Worm (Caenorhabditis elegans): ENCODE results near the gene sysm-1.
A peak's percentile ranks its signal among the peaks of the same experiment; 100 is the strongest.

The sysm-1 gene

DNA sequence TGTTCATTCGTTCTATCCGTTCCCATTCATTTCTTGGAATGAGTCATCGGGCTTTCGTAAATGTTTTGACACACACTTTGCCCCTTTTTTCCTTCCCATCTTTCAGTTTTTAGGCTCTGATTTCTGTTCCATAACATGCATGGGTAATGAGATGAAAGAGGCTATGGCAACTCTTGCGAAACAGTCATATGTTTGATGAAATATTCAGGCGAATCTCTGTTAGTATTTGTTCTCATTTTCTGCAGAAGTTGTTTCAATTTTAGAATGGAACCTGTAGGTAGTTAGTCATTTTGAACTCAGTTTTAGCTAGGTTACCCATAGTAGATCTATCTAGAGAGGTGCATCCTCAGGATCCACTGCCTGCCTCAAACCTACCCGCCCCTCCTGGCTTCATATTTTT lies 32.0 kb upstream of the sysm-1 start:
- TF ChIP-seq C08G9.2 (tag; optimal IDR thresholded peaks at IDR 0.05) (no peak), syd-9 (tag; optimal IDR thresholded peaks at IDR 0.05) (no peak), ceh-18 (tag; optimal IDR thresholded peaks at IDR 0.05) (no peak), madf-2 (tag; optimal IDR thresholded peaks at IDR 0.05) (no peak), nhr-232 (tag; optimal IDR thresholded peaks at IDR 0.05) (no peak), ama-1 (optimal IDR thresholded peaks at IDR 0.05) (no peak)

DNA sequence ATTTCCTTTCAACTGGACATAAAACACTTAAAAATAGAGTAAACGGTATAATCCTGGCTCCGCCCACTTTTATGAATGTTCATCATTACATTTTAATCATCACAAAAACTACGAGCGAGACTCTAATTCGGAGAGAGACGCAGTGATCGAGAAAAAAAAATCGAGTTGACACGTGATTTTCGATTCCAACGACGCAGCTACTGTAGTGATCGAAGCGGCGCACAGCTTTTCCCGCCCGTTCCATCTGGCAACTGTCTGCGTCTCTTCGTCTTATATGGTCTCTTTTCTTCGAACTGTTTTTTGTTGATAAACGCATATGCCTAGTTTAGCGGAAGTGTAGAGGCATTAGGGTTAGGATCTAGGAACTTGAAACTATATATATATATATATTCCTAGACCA lies 30.8 kb upstream of the sysm-1 start:
- TF ChIP-seq ets-4 (tag; optimal IDR thresholded peaks at IDR 0.05) (no peak), ceh-30 (tag; optimal IDR thresholded peaks at IDR 0.05) (no peak), hlh-30 (tag; optimal IDR thresholded peaks at IDR 0.05; ENCODE audit: insufficient read depth) (peak; percentile 49), pag-3 (tag; optimal IDR thresholded peaks at IDR 0.05; ENCODE audit: borderline replicate concordance) (no peak)

DNA sequence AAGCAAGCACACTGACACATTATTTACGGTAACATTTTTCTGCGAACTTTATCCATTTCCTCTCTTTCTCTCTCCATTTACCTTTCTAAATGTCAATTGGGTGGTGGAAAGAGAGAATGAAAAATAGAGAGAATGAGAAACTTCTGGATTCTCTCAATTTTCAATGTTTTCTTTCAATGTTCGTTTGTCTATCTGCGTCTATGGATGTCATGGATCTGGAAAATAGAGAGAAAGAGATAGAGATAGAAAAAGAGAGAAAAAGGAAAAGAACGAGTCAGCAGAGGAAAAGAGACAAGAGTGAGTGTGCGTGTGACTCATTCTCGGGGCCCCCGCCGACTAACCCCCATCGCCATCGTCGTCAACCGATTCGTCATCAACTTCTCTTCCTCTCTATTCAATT lies 29.9 kb upstream of the sysm-1 start, which contains the start of gene jun-1:
Gene jun-1, plus strand, starts transcription at position 307 of the 400 bp plus-strand sequence.
- TF ChIP-seq nhr-232 (tag; optimal IDR thresholded peaks at IDR 0.05) (no peak), ets-4 (tag; optimal IDR thresholded peaks at IDR 0.05) (peak; percentile 65), mec-3 (tag; optimal IDR thresholded peaks at IDR 0.05; ENCODE audit: borderline replicate concordance) (no peak), hlh-15 (tag; optimal IDR thresholded peaks at IDR 0.05) (no peak), dve-1 (tag; optimal IDR thresholded peaks at IDR 0.05) (peak; percentile 72), ceh-18 (tag; optimal IDR thresholded peaks at IDR 0.05) (peak; percentile 80), sox-2 (GFP tag; IDR thresholded peaks at IDR 0.05) (no peak), ref-2 (tag; optimal IDR thresholded peaks at IDR 0.05) (peak; percentile 9), syd-9 (tag; optimal IDR thresholded peaks at IDR 0.05) (no peak), Y22D7AL.16 (tag; optimal IDR thresholded peaks at IDR 0.05) (no peak), T23F11.4 (GFP tag; optimal IDR thresholded peaks at IDR 0.05) (no peak), ceh-24 (tag; optimal IDR thresholded peaks at IDR 0.05) (no peak), ceh-34 (tag; optimal IDR thresholded peaks at IDR 0.05) (peak; percentile 19), rnt-1 (tag; optimal IDR thresholded peaks at IDR 0.05) (peak; percentile 55), tbx-7 (tag; optimal IDR thresholded peaks at IDR 0.05) (no peak), ceh-2 (tag; optimal IDR thresholded peaks at IDR 0.05) (no peak), ama-1 (optimal IDR thresholded peaks at IDR 0.05) (no peak), C08G9.2 (tag; optimal IDR thresholded peaks at IDR 0.05) (no peak), nfya-1 (tag; optimal IDR thresholded peaks at IDR 0.05) (peak; percentile 75), fax-1 (tag; optimal IDR thresholded peaks at IDR 0.05) (no peak), unc-3 (GFP tag; conservative IDR thresholded peaks at IDR 0.05) (no peak), unc-3 (tag; optimal IDR thresholded peaks at IDR 0.05) (no peak), pros-1 (tag; optimal IDR thresholded peaks at IDR 0.05) (peak; percentile 44), ahr-1 (tag; optimal IDR thresholded peaks at IDR 0.05) (no peak), pax-1 (tag; optimal IDR thresholded peaks at IDR 0.05) (no peak), unc-42 (tag; optimal IDR thresholded peaks at IDR 0.05) (peak; percentile 57), K09A11.1 (tag; optimal IDR thresholded peaks at IDR 0.05; ENCODE audit: insufficient read depth) (peak; percentile 46), odd-2 (tag; optimal IDR thresholded peaks at IDR 0.05) (no peak), gmeb-2 (tag; optimal IDR thresholded peaks at IDR 0.05) (no peak), unc-55 (GFP tag; optimal IDR thresholded peaks at IDR 0.05) (peak; percentile 64), F13H6.1 (tag; optimal IDR thresholded peaks at IDR 0.05) (no peak), hlh-8 (tag; optimal IDR thresholded peaks at IDR 0.05) (no peak), ceh-22 (tag; optimal IDR thresholded peaks at IDR 0.05) (no peak), C38D4.7 (GFP tag; optimal IDR thresholded peaks at IDR 0.05) (no peak), madf-2 (tag; optimal IDR thresholded peaks at IDR 0.05) (peak; percentile 18), ceh-31 (tag; optimal IDR thresholded peaks at IDR 0.05) (peak; percentile 71), che-1 (tag; optimal IDR thresholded peaks at IDR 0.05) (no peak), ceh-45 (GFP tag; IDR thresholded peaks at IDR 0.05) (no peak), ceh-19 (GFP tag; optimal IDR thresholded peaks at IDR 0.05) (no peak), hlh-30 (tag; optimal IDR thresholded peaks at IDR 0.05; ENCODE audit: insufficient read depth) (peak; percentile 61), pqm-1 (tag; optimal IDR thresholded peaks at IDR 0.05) (no peak), elt-2 (tag; optimal IDR thresholded peaks at IDR 0.05) (no peak), fkh-6 (tag; optimal IDR thresholded peaks at IDR 0.05) (no peak), lin-11 (tag; optimal IDR thresholded peaks at IDR 0.05) (no peak), tbx-2 (tag; optimal IDR thresholded peaks at IDR 0.05) (peak; percentile 58)
